Fruit fly (Drosophila melanogaster) whole organism: ENCODE results near the gene rost.

ENCODE experiments used
- EcR ChIP-seq, 2 experiments: fragments of >200 bp; optimal IDR thresholded peaks; 2 replicates each; lab custom pipeline; 2017; ENCODE audit warnings: missing biosample characterization in 2 of 2, missing genetic modification characterization in 2 of 2, missing genetic modification reagents in 2 of 2
- psq ChIP-seq: fragments of >200 bp; optimal IDR thresholded peaks from 2 replicates; lab custom pipeline; 2017
- usp ChIP-seq: fragments of >200 bp; optimal IDR thresholded peaks from 2 replicates; lab custom pipeline; 2017; ENCODE audit warnings: missing biosample characterization, missing genetic modification characterization, mixed read lengths

- TF ChIP-seq psq (lab: Kevin White, UChicago) (no peak), EcR (GFP tag; optimal IDR thresholded peaks at IDR 0.05; lab: Kevin White, UChicago) (no peak), usp (GFP tag; lab: Kevin White, UChicago) (no peak)
These were observed 22.1 kb downstream of the rost start, which contains the start of gene CG18088 for dm6 chr2L:8967235-8967634.
